Worm (Caenorhabditis elegans): ENCODE data around the gene twk-32.

DNA sequence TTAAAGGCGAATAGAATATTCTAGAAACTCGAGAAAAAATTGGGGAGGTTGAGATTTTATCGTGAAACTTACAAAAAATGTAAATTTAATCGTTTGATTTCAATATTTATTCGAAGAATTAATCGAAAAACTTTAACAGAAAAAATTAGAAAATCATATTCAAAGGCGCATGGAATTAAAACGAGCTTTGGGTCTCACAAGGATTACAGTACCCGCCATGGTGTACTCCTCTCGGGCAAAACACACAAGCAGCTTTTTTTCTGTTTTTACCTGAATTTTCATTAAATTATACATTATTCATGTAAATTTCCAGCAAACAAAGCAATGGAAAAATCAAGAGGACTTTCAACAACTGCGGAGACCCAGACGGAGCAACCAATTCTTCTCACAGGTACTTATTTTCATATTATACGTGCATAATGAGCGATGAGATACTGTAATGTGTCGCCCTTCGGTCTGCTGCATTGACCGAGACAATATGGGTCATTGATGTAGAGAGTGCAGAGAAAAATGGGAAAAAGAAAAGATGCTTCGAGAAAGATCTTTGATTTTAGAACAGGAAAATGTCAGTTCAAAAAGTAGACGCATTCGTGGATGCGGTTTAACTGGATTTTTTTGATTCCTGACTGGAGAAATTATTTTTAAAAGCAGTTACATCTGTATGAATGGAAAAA, 9.1 kb upstream of the twk-32 start, which contains the start of the genes F53C11.4 and F53C11.5:
- TF ChIP-seq nhr-28 (tag; optimal IDR thresholded peaks at IDR 0.05) (peak; percentile 74), lin-15B (tag; optimal IDR thresholded peaks at IDR 0.05) (no peak), snpc-4 (tag; optimal IDR thresholded peaks at IDR 0.05) (no peak), pqm-1 (tag; optimal IDR thresholded peaks at IDR 0.05) (no peak), ceh-82 (tag; optimal IDR thresholded peaks at IDR 0.05) (no peak), nhr-25 (tag; optimal IDR thresholded peaks at IDR 0.05; ENCODE audit: borderline replicate concordance, insufficient read depth) (no peak), nhr-76 (tag; optimal IDR thresholded peaks at IDR 0.05) (no peak), ces-1 (GFP tag; optimal IDR thresholded peaks at IDR 0.05) (no peak), duxl-1 (tag; optimal IDR thresholded peaks at IDR 0.05; ENCODE audit: poor library complexity) (no peak), fkh-10 (GFP tag; optimal IDR thresholded peaks at IDR 0.05) (no peak)
